Worm (Caenorhabditis elegans): Measurements from ENCODE around the gene ampd-1.

The ampd-1 gene

DNA sequence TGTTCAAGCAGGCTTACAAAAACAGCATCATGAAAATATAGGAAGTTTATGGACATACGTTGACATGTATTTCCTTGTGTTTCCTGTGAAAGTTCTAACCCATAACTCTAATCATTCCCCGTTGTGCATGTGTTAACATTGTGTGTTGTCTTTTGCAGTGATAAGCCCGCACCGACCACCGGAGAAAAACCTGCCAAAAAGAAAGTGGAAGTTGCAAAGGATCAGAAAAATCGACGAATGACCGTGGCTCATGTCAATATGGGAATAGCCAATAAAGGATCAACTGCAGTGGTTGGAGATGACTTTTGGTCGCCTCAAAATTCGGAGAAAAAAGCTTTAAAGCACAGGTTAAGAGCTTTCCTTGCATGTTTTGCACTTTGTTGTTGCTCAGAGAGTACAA is 2.2 kb downstream of the ampd-1 start:
- peak; percentile 39 for TF ChIP-seq elt-2 (tag; optimal IDR thresholded peaks at IDR 0.05)
- TF ChIP-seq nhr-76 (tag; optimal IDR thresholded peaks at IDR 0.05), result no peak

DNA sequence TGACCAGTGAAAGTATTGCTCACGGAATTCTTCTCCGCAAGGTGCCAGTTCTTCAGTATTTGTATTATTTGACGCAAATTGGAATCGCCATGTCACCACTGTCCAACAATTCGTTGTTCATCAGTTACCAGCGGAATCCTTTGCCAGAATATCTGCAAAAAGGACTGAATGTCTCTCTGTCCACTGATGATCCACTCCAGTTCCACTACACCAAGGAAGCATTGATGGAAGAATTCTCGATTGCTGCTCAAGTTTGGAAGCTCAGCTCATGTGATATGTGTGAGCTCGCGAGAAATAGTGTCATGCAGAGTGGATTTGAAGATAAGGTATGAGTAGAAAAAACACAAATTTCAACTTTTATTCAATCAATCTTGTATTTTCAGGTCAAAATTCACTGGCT is 6.0 kb downstream of the ampd-1 start:
- no peak for TF ChIP-seq skn-1 (tag; optimal IDR thresholded peaks at IDR 0.05)
- peak; percentile 55 for TF ChIP-seq ama-1 (optimal IDR thresholded peaks at IDR 0.05)

DNA sequence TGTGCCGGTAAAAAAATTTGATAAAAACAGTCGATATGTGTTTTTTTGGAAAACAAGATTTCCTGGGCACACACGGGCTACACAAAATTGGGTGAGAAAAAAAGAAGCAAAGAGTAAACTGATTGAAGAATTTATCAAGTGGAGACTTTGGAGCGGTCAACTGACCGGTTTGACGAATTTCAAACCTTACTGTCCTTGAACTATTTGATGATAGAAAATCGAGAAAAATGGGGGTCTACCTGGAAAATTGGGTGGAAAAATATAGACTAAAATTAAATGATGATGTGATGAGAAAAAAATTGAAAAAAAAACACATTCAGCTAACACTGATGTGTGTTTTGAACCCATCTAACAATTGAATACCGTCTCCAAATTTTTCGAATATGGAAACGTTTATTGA is 7.7 kb downstream of the ampd-1 start, which contains the start of gene C34F11.8:
C34F11.8 (minus strand) TSS at position 135 of the 400 bp plus-strand sequence.
- TF ChIP-seq nhr-23 (tag; optimal IDR thresholded peaks at IDR 0.05) (peak; percentile 29), lin-39 (tag; optimal IDR thresholded peaks at IDR 0.05) (no peak), nhr-237 (tag; optimal IDR thresholded peaks at IDR 0.05) (no peak), unc-39 (tag; optimal IDR thresholded peaks at IDR 0.05) (no peak)

DNA sequence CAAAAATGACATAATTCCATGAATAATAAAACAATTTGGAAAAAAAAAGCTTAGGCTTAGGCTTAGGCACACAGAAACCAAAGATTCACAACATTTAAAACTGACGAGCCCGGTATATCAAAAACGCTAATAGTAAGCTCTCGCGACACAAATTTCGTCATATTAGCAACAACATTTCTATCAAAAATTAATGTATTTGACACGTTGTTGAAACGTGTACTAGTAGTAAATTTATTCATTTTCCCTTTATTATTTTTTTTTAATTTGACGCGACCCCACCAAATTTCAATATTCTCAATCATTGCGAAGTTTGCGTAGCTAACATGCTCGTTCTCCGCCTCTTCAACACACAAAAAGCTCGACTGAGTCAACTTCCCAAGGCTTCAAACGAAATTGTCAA is 8.8 kb downstream of the ampd-1 start, which contains the start of gene C34F11.2:
C34F11.2 (plus strand) TSS at position 301 of the 400 bp plus-strand sequence.
- TF ChIP-seq fkh-10 (GFP tag; optimal IDR thresholded peaks at IDR 0.05) (no peak), unc-62 (GFP tag; optimal IDR thresholded peaks at IDR 0.05) (no peak), skn-1 (tag; optimal IDR thresholded peaks at IDR 0.05) (no peak), snpc-4 (tag; optimal IDR thresholded peaks at IDR 0.05) (no peak), ceh-16 (tag; optimal IDR thresholded peaks at IDR 0.05) (no peak), ceh-28 (tag; optimal IDR thresholded peaks at IDR 0.05) (no peak), R02D3.7 (tag; optimal IDR thresholded peaks at IDR 0.05) (no peak), nhr-237 (tag; optimal IDR thresholded peaks at IDR 0.05) (no peak), fos-1 (tag; optimal IDR thresholded peaks at IDR 0.05) (no peak), ama-1 (optimal IDR thresholded peaks at IDR 0.05) (no peak), ceh-9 (tag; optimal IDR thresholded peaks at IDR 0.05) (no peak), mdl-1 (tag; optimal IDR thresholded peaks at IDR 0.05) (no peak)

DNA sequence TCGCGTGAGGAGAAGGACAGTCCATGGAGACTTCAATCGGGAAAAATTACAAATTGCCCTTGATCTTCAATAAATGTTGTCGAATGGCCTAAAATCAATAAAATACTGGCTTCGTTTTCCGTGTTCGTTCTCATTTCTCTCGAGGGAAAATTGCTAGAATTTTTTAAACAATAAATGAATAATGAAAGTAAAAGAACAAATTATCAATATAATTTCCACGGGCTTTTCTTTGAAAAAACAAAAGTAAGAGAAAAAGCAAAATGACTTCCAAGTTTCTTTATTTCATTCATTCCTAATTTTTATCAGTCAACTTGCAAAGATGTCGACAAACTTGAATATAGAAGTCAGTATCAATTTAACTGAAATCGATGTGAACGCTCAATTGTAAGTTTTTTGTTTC is 9.6 kb downstream of the ampd-1 start, which contains the start of gene C34F11.1:
C34F11.1 (plus strand) TSS at position 301 of the 400 bp plus-strand sequence.
- TF ChIP-seq ztf-4 (tag; optimal IDR thresholded peaks at IDR 0.05), result no peak

DNA sequence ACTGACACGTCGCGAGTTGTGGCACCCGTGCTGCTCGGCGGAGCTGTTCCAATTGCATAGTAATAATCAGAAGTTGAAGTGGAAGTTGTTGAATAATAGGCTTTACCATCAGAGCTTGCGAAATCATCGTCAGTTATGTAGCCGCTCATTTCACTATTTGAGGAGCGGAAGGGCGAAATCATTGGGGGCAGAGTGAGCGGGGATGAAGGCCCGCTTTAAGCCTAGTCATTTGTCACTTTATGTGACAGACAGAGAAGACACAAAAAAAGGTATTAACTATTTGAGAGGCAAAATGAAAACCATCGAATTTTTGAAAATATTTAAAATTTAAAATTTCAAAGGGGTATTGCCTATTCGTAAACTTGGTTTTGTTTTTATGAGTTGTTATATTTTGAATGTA is 15.2 kb downstream of the ampd-1 start:
- TF ChIP-seq ztf-4 (tag; optimal IDR thresholded peaks at IDR 0.05) (no peak), unc-39 (tag; optimal IDR thresholded peaks at IDR 0.05) (no peak), unc-62 (GFP tag; optimal IDR thresholded peaks at IDR 0.05) (no peak), fkh-2 (tag; optimal IDR thresholded peaks at IDR 0.05) (no peak), nhr-12 (tag; optimal IDR thresholded peaks at IDR 0.05) (no peak), lin-39 (tag; optimal IDR thresholded peaks at IDR 0.05) (peak; percentile 63), elt-1 (tag; optimal IDR thresholded peaks at IDR 0.05) (peak; percentile 6), hmg-11 (tag; optimal IDR thresholded peaks at IDR 0.05) (no peak), nhr-28 (tag; optimal IDR thresholded peaks at IDR 0.05) (no peak)

DNA sequence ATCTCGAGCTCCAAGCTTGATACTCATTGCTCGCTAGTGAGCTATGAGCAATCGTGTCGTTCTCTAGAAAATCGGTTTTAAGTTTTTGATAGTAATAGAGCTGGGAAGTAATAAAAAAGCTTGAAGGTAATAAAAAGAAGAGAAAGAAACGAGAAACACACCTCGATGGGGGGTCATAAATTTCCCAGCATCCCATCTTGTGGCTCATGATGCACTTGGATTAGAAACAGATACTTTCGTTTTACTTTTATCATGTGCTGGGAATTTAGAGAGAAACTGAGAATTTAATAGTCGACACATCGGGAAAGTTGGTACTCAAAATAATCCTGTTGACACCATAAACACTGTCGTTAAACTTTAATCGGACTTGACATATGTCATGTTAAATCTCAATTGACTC is 17.5 kb downstream of the ampd-1 start:
- TF ChIP-seq egl-5 (tag; optimal IDR thresholded peaks at IDR 0.05) (peak; percentile 91), nhr-76 (tag; optimal IDR thresholded peaks at IDR 0.05) (no peak)

DNA sequence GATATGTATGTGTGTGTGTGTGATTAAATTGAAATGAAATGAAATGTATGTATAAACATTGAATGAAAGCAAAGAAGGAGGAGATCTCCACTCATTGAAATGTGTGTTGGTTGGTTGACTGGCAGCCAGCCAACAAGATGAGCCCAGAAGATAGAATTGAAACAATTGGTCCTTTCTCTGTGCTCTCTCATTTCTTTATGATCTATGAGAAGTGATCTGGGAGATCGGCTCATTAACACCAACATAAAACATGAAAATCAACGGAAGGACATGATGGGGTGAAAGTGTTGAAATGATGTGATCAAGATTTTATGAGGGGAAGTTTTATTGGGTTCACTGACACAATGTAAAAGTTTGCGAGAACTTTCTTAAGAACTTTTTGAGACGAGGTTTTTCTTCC is 19.7 kb downstream of the ampd-1 start:
- peak; percentile 36 for TF ChIP-seq nfya-1 (tag; optimal IDR thresholded peaks at IDR 0.05; ENCODE audit: insufficient read depth)
- peak; percentile 88 for TF ChIP-seq egl-5 (tag; optimal IDR thresholded peaks at IDR 0.05)
- TF ChIP-seq fkh-10 (GFP tag; optimal IDR thresholded peaks at IDR 0.05), result no peak

DNA sequence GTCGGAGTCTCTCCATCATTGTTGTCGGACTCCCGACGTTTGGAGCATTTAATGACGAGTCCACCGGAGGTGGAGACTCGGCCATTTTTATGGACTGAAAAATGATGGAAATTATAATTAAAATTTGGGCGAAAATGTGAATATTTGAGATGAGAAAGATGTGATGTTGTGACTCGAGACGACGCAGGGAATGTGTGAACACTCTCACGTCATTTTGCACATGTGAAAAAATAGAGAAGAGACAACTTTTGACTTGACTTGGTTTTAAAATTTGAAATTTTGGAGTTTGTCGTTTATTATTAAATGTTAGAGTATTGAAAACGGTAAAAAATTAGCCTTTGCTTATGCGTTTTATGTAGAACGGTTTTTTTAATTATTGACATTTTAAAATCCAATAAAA is 22.2 kb downstream of the ampd-1 start, which contains the start of gene dsh-1:
dsh-1 (minus strand) TSS at position 101 of the 400 bp plus-strand sequence.
- peak; percentile 25 for TF ChIP-seq hmg-11 (tag; optimal IDR thresholded peaks at IDR 0.05)
- TF ChIP-seq egl-5 (tag; optimal IDR thresholded peaks at IDR 0.05), result no peak
